Worm (Caenorhabditis elegans) whole organism, L2 larva: ENCODE data around the gene oac-1.

Experiments used
- F13H6.1 ChIP-seq: sonication (generic microtip); optimal IDR thresholded peaks from 2 replicates; lab custom pipeline; 2016; ENCODE audit warnings: missing genetic modification characterization, missing compliant biosample characterization
- R02D3.7 ChIP-seq: fragments of 150-350 bp; optimal IDR thresholded peaks from 2 replicates; lab custom pipeline; 2014; ENCODE audit warnings: missing biosample characterization, missing genetic modification characterization
- Y55F3AM.14 ChIP-seq: fragments of 200-800 bp; sonication (Bioruptor generic); optimal IDR thresholded peaks from 2 replicates; lab custom pipeline; 2018; ENCODE audit warnings: mild to moderate bottlenecking, missing genetic modification characterization, missing compliant biosample characterization
- ZK546.5 ChIP-seq: sonication (generic microtip); optimal IDR thresholded peaks from 2 replicates; lab custom pipeline; 2017; ENCODE audit warnings: missing biosample characterization, missing genetic modification characterization
- alr-1 ChIP-seq: fragments of 150-350 bp; optimal IDR thresholded peaks from 2 replicates; lab custom pipeline; 2014; ENCODE audit warnings: missing biosample characterization, missing genetic modification characterization
- ama-1 ChIP-seq: fragments of 150-350 bp; optimal IDR thresholded peaks from 2 replicates; lab custom pipeline; 2018; ENCODE audit warnings: inconsistent platforms
- blmp-1 ChIP-seq: sonication (generic microtip); optimal IDR thresholded peaks from 2 replicates; lab custom pipeline; 2017; ENCODE audit warnings: missing genetic modification characterization, mild to moderate bottlenecking, missing compliant biosample characterization, antibody characterized with exemption, moderate library complexity; ENCODE audit not compliant: insufficient read depth
- ceh-16 ChIP-seq: fragments of 150-350 bp; optimal IDR thresholded peaks from 2 replicates; lab custom pipeline; 2014; ENCODE audit warnings: missing biosample characterization, missing genetic modification characterization
- ceh-82 ChIP-seq: fragments of 150-350 bp; optimal IDR thresholded peaks from 2 replicates; lab custom pipeline; 2014; ENCODE audit warnings: missing biosample characterization, missing genetic modification characterization
- crh-2 ChIP-seq: sonication (generic microtip); optimal IDR thresholded peaks from 2 replicates; lab custom pipeline; 2017; ENCODE audit warnings: missing biosample characterization, missing genetic modification characterization
- dmd-4 ChIP-seq: sonication (generic microtip); optimal IDR thresholded peaks from 2 replicates; lab custom pipeline; 2017; ENCODE audit warnings: missing biosample characterization, missing genetic modification characterization
- egl-27 ChIP-seq: sonication (generic microtip); optimal IDR thresholded peaks from 3 replicates; lab custom pipeline; 2017; ENCODE audit warnings: missing biosample characterization, missing genetic modification reagents, missing genetic modification characterization
- elt-1 ChIP-seq: fragments of 150-350 bp; optimal IDR thresholded peaks from 2 replicates; lab custom pipeline; 2014; ENCODE audit warnings: missing biosample characterization, missing genetic modification characterization
- elt-3 ChIP-seq: sonication (generic microtip); optimal IDR thresholded peaks from 2 replicates; lab custom pipeline; 2017; ENCODE audit warnings: missing biosample characterization, missing genetic modification characterization
- fos-1 ChIP-seq: fragments of 150-350 bp; optimal IDR thresholded peaks from 2 replicates; lab custom pipeline; 2014; ENCODE audit warnings: missing biosample characterization, missing genetic modification characterization
- gmeb-1 ChIP-seq: fragments of 150-350 bp; optimal IDR thresholded peaks from 2 replicates; lab custom pipeline; 2014; ENCODE audit warnings: missing biosample characterization, missing genetic modification characterization
- lin-13 ChIP-seq: fragments of 150-350 bp; optimal IDR thresholded peaks from 2 replicates; lab custom pipeline; 2014; ENCODE audit warnings: missing biosample characterization, missing genetic modification reagents, missing genetic modification characterization
- lin-39 ChIP-seq: fragments of 150-350 bp; optimal IDR thresholded peaks from 2 replicates; lab custom pipeline; 2014; ENCODE audit warnings: missing biosample characterization, missing genetic modification reagents, missing genetic modification characterization
- lsy-2 ChIP-seq, 2 experiments: fragments of 150-350 bp in 1 of 2; sonication (generic microtip) in 1 of 2; optimal IDR thresholded peaks; 2 replicates each; lab custom pipeline; 2014 to 2017; ENCODE audit warnings: missing biosample characterization in 2 of 2, missing genetic modification characterization in 2 of 2
- mab-5 ChIP-seq: fragments of 150-350 bp; optimal IDR thresholded peaks from 2 replicates; lab custom pipeline; 2014; ENCODE audit warnings: missing biosample characterization, missing genetic modification characterization
- mbf-1 ChIP-seq: sonication (generic microtip); optimal IDR thresholded peaks from 2 replicates; lab custom pipeline; 2017; ENCODE audit warnings: missing biosample characterization, missing genetic modification characterization
- mdl-1 ChIP-seq, 2 experiments: fragments of 150-350 bp in 1 of 2; sonication (generic microtip) in 1 of 2; optimal IDR thresholded peaks; 2 replicates each; lab custom pipeline; 2017; ENCODE audit warnings: missing biosample characterization in 2 of 2, missing genetic modification characterization in 2 of 2
- nhr-21 ChIP-seq: fragments of 150-350 bp; optimal IDR thresholded peaks from 2 replicates; lab custom pipeline; 2014; ENCODE audit warnings: missing biosample characterization, missing genetic modification characterization
- nhr-23 ChIP-seq: fragments of 150-350 bp; optimal IDR thresholded peaks from 2 replicates; lab custom pipeline; 2014; ENCODE audit warnings: missing biosample characterization, missing genetic modification reagents, missing genetic modification characterization
- nhr-237 ChIP-seq: fragments of 150-350 bp; optimal IDR thresholded peaks from 2 replicates; lab custom pipeline; 2014; ENCODE audit warnings: missing biosample characterization, missing genetic modification characterization
- nhr-25 ChIP-seq: fragments of 150-350 bp; sonication (generic microtip); optimal IDR thresholded peaks from 3 replicates; lab custom pipeline; 2014; ENCODE audit warnings: missing biosample characterization, missing genetic modification characterization
- peb-1 ChIP-seq: fragments of 150-350 bp; optimal IDR thresholded peaks from 2 replicates; lab custom pipeline; 2014; ENCODE audit warnings: missing biosample characterization, missing genetic modification characterization
- sma-9 ChIP-seq, 2 experiments: fragments of 150-350 bp in 1 of 2; sonication (generic microtip) in 1 of 2; optimal IDR thresholded peaks; 2 replicates each; lab custom pipeline; 2014 to 2016; ENCODE audit warnings: missing genetic modification characterization in 2 of 2, mild to moderate bottlenecking in 1 of 2, missing biosample characterization in 1 of 2, missing compliant biosample characterization in 1 of 2, missing genetic modification reagents in 1 of 2, moderate library complexity in 1 of 2
- unc-39 ChIP-seq: fragments of 150-350 bp; optimal IDR thresholded peaks from 2 replicates; lab custom pipeline; 2014; ENCODE audit warnings: missing biosample characterization, missing genetic modification characterization
- unc-62 ChIP-seq: fragments of 150-350 bp; optimal IDR thresholded peaks from 2 replicates; lab custom pipeline; 2014; ENCODE audit warnings: missing biosample characterization, missing genetic modification reagents, missing genetic modification characterization
- zag-1 ChIP-seq: fragments of 150-350 bp; optimal IDR thresholded peaks from 2 replicates; lab custom pipeline; 2014; ENCODE audit warnings: missing biosample characterization, missing genetic modification characterization
- ztf-1 ChIP-seq: fragments of 200-800 bp; sonication (Bioruptor generic); conservative IDR thresholded peaks from 2 replicates; pipeline ENCODE4 v1.3.6; 2022; ENCODE audit warnings: missing genetic modification characterization, missing compliant biosample characterization
- ztf-4 ChIP-seq: fragments of 150-350 bp; optimal IDR thresholded peaks from 2 replicates; lab custom pipeline; 2014; ENCODE audit warnings: missing biosample characterization, missing genetic modification characterization

The oac-1 gene

DNA sequence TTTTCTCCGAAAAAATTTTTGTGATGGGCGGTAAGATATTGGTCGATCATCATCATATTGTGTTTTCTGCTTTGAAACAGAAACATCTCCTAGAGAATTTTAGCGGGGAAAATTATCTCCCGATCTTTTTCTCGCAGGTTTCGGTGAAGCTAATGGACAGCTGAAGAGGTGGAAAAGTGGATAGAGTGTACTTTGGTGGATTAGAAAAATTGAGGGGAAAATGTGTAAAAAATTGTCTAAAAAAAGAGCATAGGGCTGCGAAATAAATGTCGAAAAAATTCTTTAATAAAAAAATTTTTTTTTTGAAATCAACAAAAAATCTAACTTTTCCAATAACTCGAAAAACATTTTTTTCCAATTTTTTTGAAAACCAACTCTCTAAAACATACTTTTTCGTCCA lies at the start of gene oac-1:
Gene oac-1 (minus strand): TSS at position 101 of the 400 bp plus-strand sequence.
- TF ChIP-seq ceh-82 (tag; lab: Kevin White, UChicago) (no peak), gmeb-1 (tag; lab: Kevin White, UChicago) (no peak), F13H6.1 (tag; lab: Kevin White, UChicago) (no peak), mdl-1 (tag; optimal IDR thresholded peaks at IDR 0.05; lab: Kevin White, UChicago) (no peak), mbf-1 (no peak), ztf-1 (GFP tag; lab: Robert Waterston, UW) (no peak), fos-1 (no peak), ZK546.5 (tag; lab: Kevin White, UChicago) (no peak), R02D3.7 (tag; lab: Kevin White, UChicago) (no peak), lin-13 (GFP tag; lab: Kevin White, UChicago) (no peak), dmd-4 (tag; lab: Kevin White, UChicago) (no peak), alr-1 (tag; lab: Kevin White, UChicago) (no peak), zag-1 (tag; lab: Kevin White, UChicago) (no peak), lin-39 (tag; lab: Kevin White, UChicago) (no peak), nhr-23 (tag; lab: Kevin White, UChicago) (no peak)

DNA sequence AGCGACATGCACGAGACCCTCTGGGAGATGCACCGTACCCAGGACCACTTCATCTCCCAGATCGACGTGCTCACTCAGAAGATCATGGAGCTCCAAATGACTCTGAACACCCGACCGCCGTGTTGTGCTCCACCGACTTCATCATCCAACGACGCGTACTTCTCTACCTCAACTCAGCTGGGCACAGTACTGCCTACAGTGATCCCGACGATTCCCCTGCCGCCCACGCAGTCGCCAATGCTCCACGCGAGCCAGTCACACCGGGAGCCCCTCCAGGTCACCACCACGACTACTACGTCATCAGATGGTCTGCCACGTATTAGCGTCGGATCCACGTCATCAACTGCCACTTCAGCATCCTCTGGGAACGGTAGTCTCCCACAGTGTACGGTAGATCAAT lies 49.6 kb upstream of the oac-1 start:
- TF ChIP-seq elt-1 (tag; lab: Kevin White, UChicago) (no peak), nhr-21 (no peak), unc-62 (GFP tag; lab: Kevin White, UChicago) (no peak), lin-13 (GFP tag; lab: Kevin White, UChicago) (no peak), sma-9 (GFP tag; optimal IDR thresholded peaks at IDR 0.05; lab: Kevin White, UChicago) (no peak), sma-9 (tag; optimal IDR thresholded peaks at IDR 0.05; lab: Kevin White, UChicago) (no peak), mbf-1 (no peak), ceh-16 (no peak), unc-39 (no peak), fos-1 (no peak)

DNA sequence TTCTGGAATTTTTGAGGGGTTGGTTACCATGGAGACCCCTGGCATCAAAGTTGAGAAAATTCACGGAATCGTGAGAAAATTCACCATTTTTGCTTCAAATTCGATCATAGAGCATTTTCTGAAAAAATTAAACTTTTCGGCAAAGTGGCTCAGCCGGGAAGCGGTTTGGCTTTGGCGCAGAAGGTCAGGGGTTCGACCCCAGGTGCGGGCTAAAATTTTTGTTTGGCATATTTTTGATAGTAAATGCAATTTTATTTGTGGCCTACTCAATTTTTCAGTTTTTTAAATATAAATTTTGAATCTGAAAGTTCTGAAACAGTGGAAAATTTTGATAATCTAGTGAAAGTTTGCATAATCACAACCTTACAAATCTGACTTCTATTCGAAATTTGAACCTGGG lies 43.3 kb upstream of the oac-1 start:
- TF ChIP-seq mbf-1 (no peak), egl-27 (tag; lab: Kevin White, UChicago) (no peak), mab-5 (tag; lab: Kevin White, UChicago) (no peak), alr-1 (tag; lab: Kevin White, UChicago) (no peak), sma-9 (GFP tag; optimal IDR thresholded peaks at IDR 0.05; lab: Kevin White, UChicago) (no peak), sma-9 (tag; optimal IDR thresholded peaks at IDR 0.05; lab: Kevin White, UChicago) (no peak), lin-39 (tag; lab: Kevin White, UChicago) (no peak), blmp-1 (no peak), ceh-82 (tag; lab: Kevin White, UChicago) (no peak), ztf-4 (no peak), nhr-21 (no peak), R02D3.7 (tag; lab: Kevin White, UChicago) (no peak)
- TF ChIP-seq, all 48 proteins: peak for 0

DNA sequence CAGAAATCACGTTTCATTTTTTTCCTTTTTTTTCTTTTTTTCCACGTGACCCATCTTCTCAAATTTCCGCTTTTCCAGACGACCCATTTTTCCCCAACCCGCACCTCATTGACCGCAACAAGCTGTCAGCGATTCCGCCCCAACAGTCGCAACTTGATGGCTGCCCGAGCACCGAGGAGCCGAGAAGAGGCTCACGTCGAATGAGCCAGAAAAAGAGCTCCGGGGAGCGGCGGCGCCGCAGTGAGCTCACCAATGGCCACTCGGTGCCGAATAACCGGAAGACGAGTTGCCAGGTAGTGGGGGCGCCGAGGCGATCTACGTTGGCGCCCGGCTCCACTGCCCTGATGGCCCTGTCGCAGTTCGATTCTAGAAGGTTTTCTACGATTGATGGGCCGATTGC lies 35.1 kb upstream of the oac-1 start:
- TF ChIP-seq blmp-1 (no peak), nhr-23 (tag; lab: Kevin White, UChicago) (no peak), unc-62 (GFP tag; lab: Kevin White, UChicago) (no peak), crh-2 (tag; lab: Kevin White, UChicago) (no peak), nhr-25 (tag; lab: Kevin White, UChicago) (no peak)
- TF ChIP-seq, all 48 proteins: peak for 0

DNA sequence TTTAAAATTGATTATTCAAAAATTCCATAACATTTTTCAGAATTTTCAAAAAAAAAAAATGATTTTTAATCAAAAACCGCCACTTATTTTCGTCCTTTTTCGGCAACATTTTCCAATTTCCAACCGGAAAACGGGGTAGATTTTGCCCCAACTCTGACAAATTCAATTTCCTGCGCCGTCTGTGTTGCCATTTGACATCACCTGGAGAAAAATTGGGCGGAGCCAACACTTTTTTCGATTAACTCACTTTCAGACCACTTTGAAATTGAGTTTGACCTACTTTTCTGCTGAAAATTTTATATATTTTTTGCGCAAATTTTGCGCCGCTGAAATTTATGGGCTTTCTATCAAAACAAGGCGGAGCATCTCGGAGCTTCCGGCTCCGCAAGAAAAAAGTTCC lies 26.5 kb upstream of the oac-1 start:
- no peak for TF ChIP-seq Y55F3AM.14
- TF ChIP-seq peb-1 (tag; lab: Kevin White, UChicago), result no peak
- TF ChIP-seq ama-1 (lab: Kevin White, UChicago), result no peak
- no peak for TF ChIP-seq zag-1 (tag; lab: Kevin White, UChicago)
- TF ChIP-seq nhr-23 (tag; lab: Kevin White, UChicago), result no peak
- TF ChIP-seq sma-9 (GFP tag; optimal IDR thresholded peaks at IDR 0.05; lab: Kevin White, UChicago), result no peak
- no peak for TF ChIP-seq sma-9 (tag; optimal IDR thresholded peaks at IDR 0.05; lab: Kevin White, UChicago)
- TF ChIP-seq crh-2 (tag; lab: Kevin White, UChicago), result no peak
- TF ChIP-seq elt-3, result no peak
- no peak for TF ChIP-seq blmp-1
- TF ChIP-seq lsy-2 (tag; optimal IDR thresholded peaks at IDR 0.05; lab: Kevin White, UChicago), result no peak
- no peak for TF ChIP-seq nhr-237
- no peak for TF ChIP-seq F13H6.1 (tag; lab: Kevin White, UChicago)
